Fruit fly (Drosophila melanogaster) whole organism, embryonic: ENCODE data around the gene CG8563.

Experiments
- CG11093 ChIP-seq: fragments of 200-800 bp; sonication (Bioruptor generic); IDR thresholded peaks from 3 replicates; pipeline ENCODE4 v1.3.6; 2022; ENCODE audit warnings: missing biosample characterization, missing genetic modification characterization
- CG13296 ChIP-seq: fragments of 200-800 bp; sonication (Bioruptor generic); optimal IDR thresholded peaks from 3 replicates; lab custom pipeline; 2018; ENCODE audit warnings: missing biosample characterization, mild to moderate bottlenecking, missing genetic modification characterization
- CG13424 ChIP-seq: fragments of 200-800 bp; sonication (Bioruptor generic); optimal IDR thresholded peaks from 2 replicates; lab custom pipeline; 2019; ENCODE audit warnings: missing biosample characterization, mild to moderate bottlenecking, missing genetic modification characterization, moderate library complexity
- CG13624 ChIP-seq: fragments of 200-800 bp; sonication (Bioruptor generic); optimal IDR thresholded peaks from 2 replicates; lab custom pipeline; 2016; ENCODE audit warnings: missing biosample characterization, missing genetic modification characterization
- CG14441 ChIP-seq: fragments of 200-800 bp; sonication (Bioruptor generic); IDR thresholded peaks from 2 replicates; pipeline ENCODE4 v1.3.6; 2022; ENCODE audit warnings: missing biosample characterization, missing genetic modification characterization
- CG15479 ChIP-seq: fragments of 200-800 bp; sonication (Bioruptor generic); optimal IDR thresholded peaks from 3 replicates; lab custom pipeline; 2019; ENCODE audit warnings: missing biosample characterization, mild to moderate bottlenecking, missing genetic modification characterization, moderate library complexity
- CG1602 ChIP-seq: fragments of 200-800 bp; sonication (Bioruptor generic); optimal IDR thresholded peaks from 3 replicates; lab custom pipeline; 2016; ENCODE audit warnings: missing biosample characterization, missing genetic modification characterization
- CG1603 ChIP-seq: fragments of 200-800 bp; sonication (Bioruptor generic); optimal IDR thresholded peaks from 2 replicates; lab custom pipeline; 2019; ENCODE audit warnings: missing biosample characterization, mild to moderate bottlenecking, missing genetic modification characterization, moderate library complexity
- CG17385 ChIP-seq: fragments of 200-800 bp; sonication (Bioruptor generic); optimal IDR thresholded peaks from 3 replicates; lab custom pipeline; 2018; ENCODE audit warnings: missing biosample characterization, mild to moderate bottlenecking, missing genetic modification characterization
- CG17802 ChIP-seq: fragments of 200-800 bp; sonication (Bioruptor generic); optimal IDR thresholded peaks from 2 replicates; lab custom pipeline; 2018; ENCODE audit warnings: missing biosample characterization, mild to moderate bottlenecking, missing genetic modification characterization, moderate library complexity
- CG2202 ChIP-seq: fragments of 200-800 bp; sonication (Bioruptor generic); optimal IDR thresholded peaks from 2 replicates; lab custom pipeline; 2018; ENCODE audit warnings: missing biosample characterization, mild to moderate bottlenecking, missing genetic modification characterization
- CG3065 ChIP-seq: fragments of 200-800 bp; sonication (Bioruptor generic); optimal IDR thresholded peaks from 2 replicates; lab custom pipeline; 2016; ENCODE audit warnings: missing biosample characterization, missing genetic modification characterization
- CG34376 ChIP-seq: fragments of 200-800 bp; sonication (Bioruptor generic); optimal IDR thresholded peaks from 2 replicates; lab custom pipeline; 2018; ENCODE audit warnings: missing biosample characterization, mild to moderate bottlenecking, missing genetic modification characterization
- CG4820 ChIP-seq: fragments of 200-800 bp; sonication (Bioruptor generic); optimal IDR thresholded peaks from 3 replicates; lab custom pipeline; 2016; ENCODE audit warnings: missing biosample characterization, missing genetic modification characterization
- CG6254 ChIP-seq: fragments of 200-800 bp; sonication (Bioruptor generic); optimal IDR thresholded peaks from 3 replicates; lab custom pipeline; 2017; ENCODE audit warnings: mild to moderate bottlenecking, missing biosample characterization, missing genetic modification reagents, missing genetic modification characterization
- CG6272 ChIP-seq: fragments of 200-800 bp; sonication (Bioruptor generic); IDR thresholded peaks from 2 replicates; pipeline ENCODE4 v1.3.6; 2022; ENCODE audit warnings: missing biosample characterization, missing genetic modification characterization
- CG6689 ChIP-seq: fragments of 200-800 bp; sonication (Bioruptor generic); IDR thresholded peaks from 2 replicates; pipeline ENCODE4 v1.3.6; 2022; ENCODE audit warnings: missing biosample characterization, missing genetic modification characterization
- CG7987 ChIP-seq: fragments of 200-800 bp; sonication (Bioruptor generic); optimal IDR thresholded peaks from 2 replicates; lab custom pipeline; 2018; ENCODE audit warnings: missing biosample characterization, mild to moderate bottlenecking, missing genetic modification characterization, moderate library complexity
- CG8089 ChIP-seq: fragments of 200-800 bp; sonication (Bioruptor generic); optimal IDR thresholded peaks from 3 replicates; lab custom pipeline; 2016; ENCODE audit warnings: missing biosample characterization, missing genetic modification characterization
- Chrac-16 ChIP-seq: fragments of 200-800 bp; sonication (Bioruptor generic); optimal IDR thresholded peaks from 3 replicates; lab custom pipeline; 2016; ENCODE audit warnings: missing biosample characterization, missing genetic modification characterization
- CkIIα-i1 ChIP-seq: fragments of 200-800 bp; sonication (Bioruptor generic); IDR thresholded peaks from 2 replicates; pipeline ENCODE4 v1.3.6; 2022; ENCODE audit warnings: missing biosample characterization, missing genetic modification characterization
- Fer1 ChIP-seq: fragments of 200-800 bp; sonication (Bioruptor generic); optimal IDR thresholded peaks from 2 replicates; lab custom pipeline; 2017; ENCODE audit warnings: missing biosample characterization, mild to moderate bottlenecking, missing genetic modification characterization
- MESR4 ChIP-seq: fragments of 200-800 bp; sonication (Bioruptor generic); optimal IDR thresholded peaks from 2 replicates; lab custom pipeline; 2018; ENCODE audit warnings: missing biosample characterization, mild to moderate bottlenecking, missing genetic modification characterization, moderate library complexity
- Oaz ChIP-seq: fragments of 200-800 bp; sonication (Bioruptor generic); IDR thresholded peaks from 2 replicates; pipeline ENCODE4 v1.3.6; 2022; ENCODE audit warnings: missing biosample characterization, missing genetic modification characterization
- Pdp1 ChIP-seq, 2 experiments: fragments of 200-800 bp; sonication (Bioruptor generic); optimal IDR thresholded peaks; 3 replicates each; lab custom pipeline; 2016; ENCODE audit warnings: missing biosample characterization in 2 of 2, missing genetic modification characterization in 2 of 2, mild to moderate bottlenecking in 1 of 2, moderate library complexity in 1 of 2
- Rx ChIP-seq: fragments of 200-800 bp; sonication (Bioruptor generic); IDR thresholded peaks from 2 replicates; pipeline ENCODE4 v1.3.6; 2022; ENCODE audit warnings: missing biosample characterization, missing genetic modification characterization
- Side ChIP-seq: fragments of 200-800 bp; sonication (Bioruptor generic); optimal IDR thresholded peaks from 2 replicates; lab custom pipeline; 2016; ENCODE audit warnings: missing biosample characterization, missing genetic modification characterization
- Sry-β ChIP-seq: fragments of 200-800 bp; sonication (Bioruptor generic); optimal IDR thresholded peaks from 2 replicates; lab custom pipeline; 2018; ENCODE audit warnings: missing biosample characterization, mild to moderate bottlenecking, missing genetic modification characterization, moderate library complexity
- Usf ChIP-seq: fragments of 200-800 bp; sonication (Bioruptor generic); optimal IDR thresholded peaks from 2 replicates; lab custom pipeline; 2017; ENCODE audit warnings: missing genotype, missing biosample characterization, missing genetic modification characterization
- aop ChIP-seq: fragments of 200-800 bp; sonication (Bioruptor generic); IDR thresholded peaks from 2 replicates; pipeline ENCODE4 v1.3.6; 2022; ENCODE audit warnings: missing biosample characterization, missing genetic modification characterization
- ash1 ChIP-seq: fragments of 200-800 bp; sonication (Bioruptor generic); optimal IDR thresholded peaks from 2 replicates; lab custom pipeline; 2018; ENCODE audit warnings: missing biosample characterization, mild to moderate bottlenecking, missing genetic modification characterization
- ato ChIP-seq: fragments of 200-800 bp; sonication (Bioruptor generic); IDR thresholded peaks from 2 replicates; pipeline ENCODE4 v1.3.6; 2022; ENCODE audit warnings: missing biosample characterization, missing genetic modification characterization; ENCODE audit not compliant: partially characterized antibody
- cad ChIP-seq: fragments of >200 bp; optimal IDR thresholded peaks from 2 replicates; lab custom pipeline; 2017; ENCODE audit warnings: missing biosample characterization, missing genetic modification characterization
- chn ChIP-seq: fragments of 200-800 bp; sonication (Bioruptor generic); optimal IDR thresholded peaks from 2 replicates; lab custom pipeline; 2016; ENCODE audit warnings: missing biosample characterization, missing genetic modification characterization
- crp ChIP-seq, 2 experiments: fragments of 200-800 bp; sonication (Bioruptor generic); optimal IDR thresholded peaks; 2 replicates in 1 of 2; 3 replicates in 1 of 2; lab custom pipeline; 2017; ENCODE audit warnings: missing biosample characterization in 2 of 2, missing genetic modification characterization in 2 of 2, mild to moderate bottlenecking in 1 of 2, moderate library complexity in 1 of 2
- dan ChIP-seq: fragments of 200-800 bp; sonication (Bioruptor generic); IDR thresholded peaks from 2 replicates; pipeline ENCODE4 v1.3.6; 2022; ENCODE audit warnings: missing biosample characterization, missing genetic modification characterization
- exex ChIP-seq: fragments of 200-800 bp; sonication (Bioruptor generic); optimal IDR thresholded peaks from 4 replicates; lab custom pipeline; 2018; ENCODE audit warnings: missing biosample characterization, mild to moderate bottlenecking, missing genetic modification characterization, moderate library complexity
- fu2 ChIP-seq: fragments of 200-800 bp; sonication (Bioruptor generic); optimal IDR thresholded peaks from 2 replicates; lab custom pipeline; 2016; ENCODE audit warnings: missing biosample characterization, missing genetic modification characterization
- gfzf ChIP-seq: fragments of 200-800 bp; sonication (Bioruptor generic); optimal IDR thresholded peaks from 2 replicates; lab custom pipeline; 2016; ENCODE audit warnings: missing biosample characterization, mild to moderate bottlenecking, missing genetic modification characterization, moderate library complexity
- hkb ChIP-seq, 2 experiments: fragments of 200-800 bp in 1 of 2; fragments of >200 bp in 1 of 2; sonication (Bioruptor generic) in 1 of 2; IDR thresholded peaks in 1 of 2; optimal IDR thresholded peaks in 1 of 2; 2 replicates each; pipeline versions ENCODE4 v1.3.6 to Lab custom; 2017 to 2022; ENCODE audit warnings: missing biosample characterization in 1 of 2, missing genetic modification characterization in 1 of 2
- hth ChIP-seq: fragments of >200 bp; optimal IDR thresholded peaks from 2 replicates; lab custom pipeline; 2017; ENCODE audit warnings: inconsistent platforms
- lab ChIP-seq: fragments of 200-800 bp; sonication (Bioruptor generic); optimal IDR thresholded peaks from 3 replicates; lab custom pipeline; 2017; ENCODE audit warnings: missing biosample characterization, missing genetic modification characterization, mild to moderate bottlenecking, moderate library complexity, missing genetic modification reagents
- lilli ChIP-seq: fragments of 200-800 bp; sonication (Bioruptor generic); optimal IDR thresholded peaks from 3 replicates; lab custom pipeline; 2016; ENCODE audit warnings: missing biosample characterization, missing genetic modification characterization
- luna ChIP-seq: fragments of 200-800 bp; sonication (Bioruptor generic); optimal IDR thresholded peaks from 2 replicates; lab custom pipeline; 2016; ENCODE audit warnings: missing biosample characterization, missing genetic modification characterization
- mld ChIP-seq: fragments of 200-800 bp; sonication (Bioruptor generic); IDR thresholded peaks from 3 replicates; pipeline ENCODE4 v1.3.6; 2022; ENCODE audit warnings: missing biosample characterization, missing genetic modification characterization; ENCODE audit not compliant: partially characterized antibody
- odd ChIP-seq: fragments of 200-800 bp; sonication (Bioruptor generic); optimal IDR thresholded peaks from 2 replicates; lab custom pipeline; 2017; ENCODE audit warnings: missing biosample characterization, mild to moderate bottlenecking, missing genetic modification characterization
- pum ChIP-seq: fragments of 200-800 bp; sonication (Bioruptor generic); optimal IDR thresholded peaks from 2 replicates; lab custom pipeline; 2016; ENCODE audit warnings: missing biosample characterization, missing genetic modification characterization
- sug ChIP-seq: fragments of 200-800 bp; optimal IDR thresholded peaks from 2 replicates; lab custom pipeline; 2019; ENCODE audit warnings: missing biosample characterization, mild to moderate bottlenecking, missing genetic modification characterization, moderate library complexity
- tx ChIP-seq: fragments of 200-800 bp; sonication (Bioruptor generic); optimal IDR thresholded peaks from 2 replicates; lab custom pipeline; 2016; ENCODE audit warnings: missing biosample characterization, missing genetic modification characterization
- wdn ChIP-seq: fragments of 200-800 bp; sonication (Bioruptor generic); IDR thresholded peaks from 2 replicates; pipeline ENCODE4 v1.3.6; 2022; ENCODE audit warnings: missing biosample characterization, missing genetic modification characterization
- yki ChIP-seq: fragments of >200 bp; optimal IDR thresholded peaks from 3 replicates; lab custom pipeline; 2018

Gene CG8563

dm6 chr3L:7390442-7390841 lies at the start of gene CG8563:
Gene CG8563 (plus strand): TSS chr3L:7390742.
- TF ChIP-seq CkIIα-i1 (GFP tag; lab: Robert Waterston, UW) (no peak), Fer1 (GFP tag; lab: Kevin White, UChicago) (no peak), CG2202 (no peak), chn (GFP tag; lab: Kevin White, UChicago) (no peak), CG1602 (no peak), CG17802 (tag; lab: Kevin White, UChicago) (no peak)
- TF ChIP-seq, all 482 proteins: peak for 0

dm6 chr3L:7344001-7344400 lies 46.5 kb upstream of the CG8563 start:
- TF ChIP-seq CG17385 (GFP tag; lab: Kevin White, UChicago) (no peak), lilli (GFP tag; lab: Kevin White, UChicago) (no peak), Chrac-16 (GFP tag; lab: Kevin White, UChicago) (no peak), CG6254 (GFP tag; lab: Kevin White, UChicago) (no peak), CG14441 (GFP tag; lab: Robert Waterston, UW) (no peak), hkb (optimal IDR thresholded peaks at IDR 0.05; lab: Kevin White, UChicago) (no peak), hkb (GFP tag; IDR thresholded peaks at IDR 0.05; lab: Robert Waterston, UW) (no peak), Pdp1 (GFP tag; optimal IDR thresholded peaks at IDR 0.05; lab: Kevin White, UChicago) (peak in 1 of 2 experiments; percentile 24), cad (no peak), exex (peak; percentile 96), CG7987 (GFP tag; lab: Kevin White, UChicago) (no peak), CG4820 (GFP tag; lab: Kevin White, UChicago) (no peak), lab (GFP tag; lab: Kevin White, UChicago) (peak; percentile 8), Usf (no peak), fu2 (GFP tag; lab: Kevin White, UChicago) (no peak), ato (no peak), sug (tag; lab: Kevin White, UChicago) (peak; percentile 38), Sry-β (GFP tag; lab: Kevin White, UChicago) (no peak), tx (GFP tag; lab: Kevin White, UChicago) (no peak), CG34376 (GFP tag; lab: Kevin White, UChicago) (peak; percentile 77), CG6272 (GFP tag; lab: Robert Waterston, UW) (no peak), CG13296 (GFP tag; lab: Kevin White, UChicago) (peak; percentile 17), dan (GFP tag; lab: Robert Waterston, UW) (no peak), CG8089 (GFP tag; lab: Kevin White, UChicago) (no peak), Rx (GFP tag; lab: Robert Waterston, UW) (no peak), MESR4 (no peak), CG15479 (GFP tag; lab: Kevin White, UChicago) (peak; percentile 69), ash1 (GFP tag; lab: Kevin White, UChicago) (no peak), wdn (GFP tag; lab: Robert Waterston, UW) (no peak), CG11093 (GFP tag; lab: Robert Waterston, UW) (no peak), luna (GFP tag; lab: Kevin White, UChicago) (no peak), aop (GFP tag; lab: Robert Waterston, UW) (no peak), Side (no peak), hth (lab: Kevin White, UChicago) (no peak), pum (GFP tag; lab: Kevin White, UChicago) (no peak), CG13624 (GFP tag; lab: Kevin White, UChicago) (no peak), gfzf (GFP tag; lab: Kevin White, UChicago) (no peak), CG13424 (no peak), yki (lab: Kevin White, UChicago) (no peak), mld (no peak), CG1603 (tag; lab: Kevin White, UChicago) (no peak), crp (GFP tag; optimal IDR thresholded peaks at IDR 0.05; lab: Kevin White, UChicago) (no peak), CG3065 (GFP tag; lab: Kevin White, UChicago) (no peak), Oaz (GFP tag; lab: Robert Waterston, UW) (no peak), odd (GFP tag; lab: Kevin White, UChicago) (no peak), CG6689 (GFP tag; lab: Robert Waterston, UW) (no peak)
